Worm (Caenorhabditis elegans) whole organism, mixed stage, embryonic: ENCODE data around the gene pho-8.

Source experiments
- blmp-1 ChIP-seq: fragments of 150-350 bp; optimal IDR thresholded peaks from 2 replicates; lab custom pipeline; 2014; ENCODE audit warnings: missing biosample characterization, missing genetic modification characterization
- ces-1 ChIP-seq: fragments of 150-350 bp; optimal IDR thresholded peaks from 2 replicates; lab custom pipeline; 2014; ENCODE audit warnings: missing biosample characterization, missing genetic modification reagents, missing genetic modification characterization
- elt-1 ChIP-seq: sonication (generic microtip); optimal IDR thresholded peaks from 2 replicates; lab custom pipeline; 2017; ENCODE audit warnings: missing genetic modification characterization, mild to moderate bottlenecking, missing compliant biosample characterization, antibody characterized with exemption, moderate library complexity, borderline replicate concordance; ENCODE audit not compliant: insufficient read depth
- elt-3 ChIP-seq: fragments of 150-350 bp; optimal IDR thresholded peaks from 2 replicates; lab custom pipeline; 2014; ENCODE audit warnings: missing biosample characterization, missing genetic modification characterization
- lin-13 ChIP-seq: fragments of 150-350 bp; optimal IDR thresholded peaks from 2 replicates; lab custom pipeline; 2014; ENCODE audit warnings: missing biosample characterization, missing genetic modification characterization
- nhr-12 ChIP-seq: fragments of 150-350 bp; optimal IDR thresholded peaks from 2 replicates; lab custom pipeline; 2014; ENCODE audit warnings: missing biosample characterization, missing genetic modification characterization
- nhr-28 ChIP-seq: fragments of 150-350 bp; optimal IDR thresholded peaks from 2 replicates; lab custom pipeline; 2014; ENCODE audit warnings: missing biosample characterization, missing genetic modification characterization
- nhr-76 ChIP-seq: sonication (generic microtip); optimal IDR thresholded peaks from 2 replicates; lab custom pipeline; 2017; ENCODE audit warnings: missing biosample characterization, missing genetic modification characterization
- pha-4 ChIP-seq: fragments of 150-350 bp; optimal IDR thresholded peaks from 2 replicates; lab custom pipeline; 2018; ENCODE audit warnings: missing biosample characterization, missing genetic modification reagents, missing genetic modification characterization
- unc-62 ChIP-seq: fragments of 150-350 bp; optimal IDR thresholded peaks from 2 replicates; lab custom pipeline; 2014; ENCODE audit warnings: missing biosample characterization, missing genetic modification reagents, missing genetic modification characterization
- zip-8 ChIP-seq: fragments of 150-350 bp; optimal IDR thresholded peaks from 2 replicates; lab custom pipeline; 2014; ENCODE audit warnings: missing biosample characterization, missing genetic modification characterization
- ztf-11 ChIP-seq: fragments of 150-350 bp; optimal IDR thresholded peaks from 2 replicates; lab custom pipeline; 2014; ENCODE audit warnings: missing biosample characterization, missing genetic modification characterization

DNA sequence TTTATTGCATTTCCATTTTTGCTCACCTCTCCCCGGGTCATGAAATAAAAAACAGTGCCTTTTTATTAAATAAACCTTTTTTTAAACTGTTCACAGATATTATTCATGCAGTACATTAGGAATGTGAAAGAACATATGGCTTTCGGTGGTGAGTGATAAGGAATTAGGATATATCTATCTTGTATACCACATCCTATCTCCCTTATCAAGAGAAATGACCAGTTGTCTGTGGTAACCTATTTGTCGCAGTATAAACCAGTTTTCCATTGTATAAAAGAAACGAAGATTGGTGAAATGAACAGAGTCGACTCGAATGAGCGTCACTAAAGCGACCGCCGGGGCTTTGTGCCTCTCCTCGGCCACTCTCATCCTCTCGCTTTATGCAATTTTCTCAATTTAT, 4.1 kb upstream of the pho-8 start, which contains the start of gene col-158:
- TF ChIP-seq elt-1 (tag; lab: Kevin White, UChicago) (no peak), pha-4 (tag; lab: Kevin White, UChicago) (no peak), unc-62 (GFP tag; lab: Kevin White, UChicago) (no peak), elt-3 (tag; lab: Kevin White, UChicago) (no peak), nhr-76 (tag; lab: Kevin White, UChicago) (no peak), nhr-28 (tag; lab: Kevin White, UChicago) (no peak), ztf-11 (no peak), lin-13 (tag; lab: Kevin White, UChicago) (no peak), zip-8 (no peak), nhr-12 (tag; lab: Kevin White, UChicago) (no peak), blmp-1 (tag; lab: Kevin White, UChicago) (no peak), ces-1 (GFP tag; lab: Kevin White, UChicago) (no peak)
